Worm (Caenorhabditis elegans): ENCODE data around the gene nstp-8.

The nstp-8 gene

DNA sequence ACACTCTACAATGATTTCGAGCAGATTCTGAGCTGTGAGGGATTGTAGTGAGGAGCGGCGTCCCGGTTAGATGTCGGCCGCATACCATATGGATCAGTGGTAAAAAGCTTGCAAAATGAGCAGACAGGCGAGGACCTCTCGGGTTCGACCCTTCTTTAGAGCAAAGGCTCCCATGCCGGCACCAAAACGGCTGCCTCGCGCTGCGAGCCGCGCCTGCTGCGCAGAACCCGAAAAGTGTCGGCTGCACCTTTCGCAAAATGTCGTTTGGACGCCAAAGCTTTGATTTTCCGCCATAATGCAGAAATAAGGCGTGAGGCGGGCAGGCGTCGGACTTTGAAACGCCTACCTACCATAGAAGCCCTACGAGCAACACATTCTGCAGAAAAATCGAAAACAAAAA lies 25.1 kb upstream of the nstp-8 start:
- TF ChIP-seq rnt-1 (tag; optimal IDR thresholded peaks at IDR 0.05) (no peak), nhr-28 (tag; optimal IDR thresholded peaks at IDR 0.05) (no peak), snpc-4 (tag; optimal IDR thresholded peaks at IDR 0.05) (no peak), lsy-2 (tag; optimal IDR thresholded peaks at IDR 0.05) (no peak), efl-1 (optimal IDR thresholded peaks at IDR 0.05) (no peak), efl-1 (GFP tag; optimal IDR thresholded peaks at IDR 0.05 in 1 of 2) (no peak), egl-27 (tag; optimal IDR thresholded peaks at IDR 0.05) (no peak), ama-1 (optimal IDR thresholded peaks at IDR 0.05) (no peak), nhr-19 (GFP tag; conservative IDR thresholded peaks at IDR 0.05) (no peak), hpl-2 (GFP tag; optimal IDR thresholded peaks at IDR 0.05) (no peak), jun-1 (tag; optimal IDR thresholded peaks at IDR 0.05) (no peak), pag-3 (tag; optimal IDR thresholded peaks at IDR 0.05; ENCODE audit: borderline replicate concordance, insufficient read depth) (no peak), unc-62 (GFP tag; optimal IDR thresholded peaks at IDR 0.05) (no peak)

DNA sequence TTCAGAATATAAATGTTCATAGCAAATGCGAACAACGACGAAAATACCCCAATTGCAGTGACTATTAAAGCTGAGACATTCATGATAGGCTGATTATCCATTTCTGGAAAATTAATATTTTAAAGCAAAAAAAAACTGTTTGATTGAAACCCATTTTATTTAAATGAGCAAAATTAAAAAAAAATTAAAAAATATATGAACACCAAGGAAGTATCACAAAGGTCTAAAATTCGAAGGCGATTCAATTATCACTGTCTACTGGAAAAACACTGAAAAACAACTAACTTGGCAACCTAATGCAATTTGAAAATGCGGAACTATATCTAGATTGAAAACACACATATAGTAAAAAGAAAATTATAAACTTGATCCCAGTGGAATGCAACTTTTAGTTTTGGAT lies 24.3 kb upstream of the nstp-8 start, which contains the start of gene srbc-42:
srbc-42 (minus strand) TSS at position 101 of the 400 bp plus-strand sequence.
- TF ChIP-seq lin-14 (GFP tag; optimal IDR thresholded peaks at IDR 0.05) (no peak), nhr-28 (tag; optimal IDR thresholded peaks at IDR 0.05) (no peak), nhr-85 (tag) (no peak), nhr-12 (tag; optimal IDR thresholded peaks at IDR 0.05) (no peak), nhr-71 (tag; optimal IDR thresholded peaks at IDR 0.05) (no peak), snpc-4 (tag; optimal IDR thresholded peaks at IDR 0.05) (no peak), sptf-1 (tag; optimal IDR thresholded peaks at IDR 0.05) (no peak)

ce11 chrV:2192117-2192516 lies 23.3 kb upstream of the nstp-8 start, which contains the start of gene nhr-13:
nhr-13 (plus strand) TSS chrV:2192485.
- TF ChIP-seq jun-1 (tag; optimal IDR thresholded peaks at IDR 0.05) (no peak), ceh-90 (tag; optimal IDR thresholded peaks at IDR 0.05) (no peak), lin-39 (tag; optimal IDR thresholded peaks at IDR 0.05) (no peak), mep-1 (tag; optimal IDR thresholded peaks at IDR 0.05) (no peak), ceh-8 (GFP tag; optimal IDR thresholded peaks at IDR 0.05) (no peak), nhr-84 (tag; optimal IDR thresholded peaks at IDR 0.05) (no peak), rnt-1 (tag; optimal IDR thresholded peaks at IDR 0.05) (peak; percentile 18), unc-130 (tag; optimal IDR thresholded peaks at IDR 0.05) (no peak), blmp-1 (tag; optimal IDR thresholded peaks at IDR 0.05) (no peak), snu-23 (GFP tag; optimal IDR thresholded peaks at IDR 0.05) (peak; percentile 30), nhr-19 (GFP tag; conservative IDR thresholded peaks at IDR 0.05) (no peak), nhr-47 (tag; optimal IDR thresholded peaks at IDR 0.05) (no peak), aha-1 (tag; optimal IDR thresholded peaks at IDR 0.05) (no peak), lin-15B (tag; optimal IDR thresholded peaks at IDR 0.05) (no peak), nhr-90 (tag; optimal IDR thresholded peaks at IDR 0.05; ENCODE audit: poor library complexity) (peak; percentile 17), sox-4 (tag; optimal IDR thresholded peaks at IDR 0.05) (no peak), vab-15 (tag; optimal IDR thresholded peaks at IDR 0.05) (no peak), nhr-71 (tag; optimal IDR thresholded peaks at IDR 0.05) (no peak), mef-2 (tag; optimal IDR thresholded peaks at IDR 0.05) (no peak), Y116A8C.19 (tag; optimal IDR thresholded peaks at IDR 0.05; ENCODE audit: borderline replicate concordance) (no peak), sptf-1 (tag; optimal IDR thresholded peaks at IDR 0.05) (no peak), ceh-63 (GFP tag; optimal IDR thresholded peaks at IDR 0.05) (no peak), lsy-2 (tag; optimal IDR thresholded peaks at IDR 0.05) (no peak), ceh-82 (tag; optimal IDR thresholded peaks at IDR 0.05) (no peak), xbp-1 (tag; optimal IDR thresholded peaks at IDR 0.05) (no peak), lin-14 (GFP tag; optimal IDR thresholded peaks at IDR 0.05) (no peak), nhr-76 (tag; optimal IDR thresholded peaks at IDR 0.05) (no peak), efl-3 (GFP tag; optimal IDR thresholded peaks at IDR 0.05) (no peak), irx-1 (tag; optimal IDR thresholded peaks at IDR 0.05) (no peak), lir-3 (tag; optimal IDR thresholded peaks at IDR 0.05; ENCODE audit: poor library complexity) (no peak), nhr-11 (tag; optimal IDR thresholded peaks at IDR 0.05) (no peak), nhr-77 (tag; optimal IDR thresholded peaks at IDR 0.05) (no peak), nhr-12 (tag; optimal IDR thresholded peaks at IDR 0.05) (no peak), mdl-1 (tag; optimal IDR thresholded peaks at IDR 0.05) (peak in 1 of 2 experiments; percentile 43), ama-1 (optimal IDR thresholded peaks at IDR 0.05) (no peak), tbx-2 (tag; optimal IDR thresholded peaks at IDR 0.05) (no peak), dsc-1 (tag; optimal IDR thresholded peaks at IDR 0.05) (peak; percentile 64), ceh-88 (GFP tag; IDR thresholded peaks at IDR 0.05) (no peak), fkh-4 (tag; optimal IDR thresholded peaks at IDR 0.05; ENCODE audit: borderline replicate concordance) (no peak), lin-35 (GFP tag; optimal IDR thresholded peaks at IDR 0.05) (peak in 1 of 2 experiments; percentile 36), nhr-28 (tag; optimal IDR thresholded peaks at IDR 0.05) (no peak)

Measured in whole organism, L1 larva.